Worm (Caenorhabditis elegans) whole organism, L1 larva: ENCODE data around the gene R08C7.1.

Experiments used
- C04F5.9 ChIP-seq: sonication (generic microtip); optimal IDR thresholded peaks from 2 replicates; lab custom pipeline; 2016; ENCODE audit warnings: missing genetic modification characterization, missing compliant biosample characterization
- C34B4.2 ChIP-seq: sonication (generic microtip); optimal IDR thresholded peaks from 2 replicates; lab custom pipeline; 2017; ENCODE audit warnings: mild to moderate bottlenecking, missing genetic modification characterization, missing compliant biosample characterization
- Y116A8C.19 ChIP-seq: sonication (generic microtip); optimal IDR thresholded peaks from 2 replicates; lab custom pipeline; 2016; ENCODE audit warnings: missing compliant biosample characterization, missing genetic modification characterization, borderline replicate concordance
- alr-1 ChIP-seq: fragments of 200-800 bp; sonication (Bioruptor generic); optimal IDR thresholded peaks from 2 replicates; lab custom pipeline; 2018; ENCODE audit warnings: borderline replicate concordance, mild to moderate bottlenecking, missing genetic modification characterization, missing compliant biosample characterization
- ceh-8 ChIP-seq: fragments of 200-800 bp; sonication (Bioruptor generic); optimal IDR thresholded peaks from 2 replicates; lab custom pipeline; 2018; ENCODE audit warnings: mild to moderate bottlenecking, missing genetic modification characterization, moderate library complexity, missing compliant biosample characterization
- ceh-82 ChIP-seq, 3 experiments: fragments of 150-350 bp in 1 of 3; sonication (generic microtip) in 2 of 3; optimal IDR thresholded peaks; 2 replicates each; lab custom pipeline; 2014 to 2017; ENCODE audit warnings: missing biosample characterization in 3 of 3, missing genetic modification characterization in 3 of 3
- ceh-90 ChIP-seq: sonication (generic microtip); optimal IDR thresholded peaks from 2 replicates; lab custom pipeline; 2016; ENCODE audit warnings: missing genetic modification characterization, missing compliant biosample characterization
- efl-1 ChIP-seq, 4 experiments: fragments of 150-350 bp; optimal IDR thresholded peaks in 3 of 4; peaks in 1 of 4; 1 replicate in 1 of 4; 2 replicates in 3 of 4; lab custom pipeline; 2014; ENCODE audit warnings: missing biosample characterization in 2 of 4, missing genetic modification characterization in 2 of 4, missing genetic modification reagents in 2 of 4
- egl-27 ChIP-seq, 2 experiments: fragments of 150-350 bp in 1 of 2; sonication (generic microtip); optimal IDR thresholded peaks; 3 replicates each; lab custom pipeline; 2017 to 2018; ENCODE audit warnings: missing biosample characterization in 2 of 2, missing genetic modification characterization in 2 of 2, missing genetic modification reagents in 2 of 2
- elt-2 ChIP-seq: sonication (generic microtip); optimal IDR thresholded peaks from 2 replicates; lab custom pipeline; 2016; ENCODE audit warnings: missing genetic modification characterization, mild to moderate bottlenecking, inconsistent platforms, missing compliant biosample characterization, missing genetic modification reagents
- elt-3 ChIP-seq, 6 experiments: fragments of 150-350 bp in 1 of 6; sonication (generic microtip); optimal IDR thresholded peaks; 2 replicates each; lab custom pipeline; 2017 to 2018; ENCODE audit warnings: missing biosample characterization in 6 of 6, missing genetic modification characterization in 6 of 6, inconsistent platforms in 1 of 6
- fkh-10 ChIP-seq: sonication (generic microtip); optimal IDR thresholded peaks from 2 replicates; lab custom pipeline; 2017; ENCODE audit warnings: missing biosample characterization, missing genetic modification reagents, missing genetic modification characterization
- fkh-4 ChIP-seq: sonication (generic microtip); optimal IDR thresholded peaks from 2 replicates; lab custom pipeline; 2016; ENCODE audit warnings: missing compliant biosample characterization, missing genetic modification characterization, borderline replicate concordance
- fkh-8 ChIP-seq: sonication (generic microtip); optimal IDR thresholded peaks from 2 replicates; lab custom pipeline; 2016; ENCODE audit warnings: mild to moderate bottlenecking, missing genetic modification characterization, missing compliant biosample characterization
- grh-1 ChIP-seq: fragments of 200-800 bp; sonication (Bioruptor generic); IDR thresholded peaks from 2 replicates; pipeline ENCODE4 v1.3.6; 2022; ENCODE audit warnings: missing genetic modification reagents, missing genetic modification characterization, missing compliant biosample characterization
- hlh-17 ChIP-seq: fragments of 200-800 bp; sonication (Bioruptor generic); optimal IDR thresholded peaks from 2 replicates; lab custom pipeline; 2018; ENCODE audit warnings: missing genetic modification characterization, mild to moderate bottlenecking, missing compliant biosample characterization, moderate library complexity, borderline replicate concordance
- irx-1 ChIP-seq: sonication (generic microtip); optimal IDR thresholded peaks from 2 replicates; lab custom pipeline; 2016; ENCODE audit warnings: missing genetic modification characterization, missing compliant biosample characterization
- isw-1 ChIP-seq: fragments of 200-800 bp; sonication (Bioruptor generic); IDR thresholded peaks from 2 replicates; pipeline ENCODE4 v1.3.6; 2022; ENCODE audit warnings: missing genetic modification characterization, missing compliant biosample characterization
- jun-1 ChIP-seq: fragments of 150-350 bp; optimal IDR thresholded peaks from 2 replicates; lab custom pipeline; 2014; ENCODE audit warnings: missing biosample characterization, missing genetic modification reagents, missing genetic modification characterization
- lin-13 ChIP-seq: fragments of 150-350 bp; optimal IDR thresholded peaks from 2 replicates; lab custom pipeline; 2014; ENCODE audit warnings: missing biosample characterization, missing genetic modification reagents, missing genetic modification characterization
- lin-14 ChIP-seq: fragments of 200-800 bp; sonication (Bioruptor generic); optimal IDR thresholded peaks from 2 replicates; lab custom pipeline; 2018; ENCODE audit warnings: mild to moderate bottlenecking, missing genetic modification characterization, moderate library complexity, missing compliant biosample characterization
- lin-15B ChIP-seq: fragments of 150-350 bp; sonication (generic microtip); optimal IDR thresholded peaks from 3 replicates; lab custom pipeline; 2014; ENCODE audit warnings: missing biosample characterization, missing genetic modification characterization
- lsy-2 ChIP-seq, 2 experiments: fragments of 150-350 bp; optimal IDR thresholded peaks; 2 replicates each; lab custom pipeline; 2014; ENCODE audit warnings: missing biosample characterization in 2 of 2, missing genetic modification characterization in 2 of 2
- mab-9 ChIP-seq: fragments of 200-800 bp; sonication (Bioruptor generic); IDR thresholded peaks from 2 replicates; pipeline ENCODE4 v1.3.6; 2022; ENCODE audit warnings: missing genetic modification reagents, missing genetic modification characterization, missing compliant biosample characterization
- mdl-1 ChIP-seq, 2 experiments: fragments of 150-350 bp; optimal IDR thresholded peaks; 2 replicates each; lab custom pipeline; 2014 to 2017; ENCODE audit warnings: missing biosample characterization in 2 of 2, missing genetic modification characterization in 2 of 2, inconsistent platforms in 1 of 2
- mef-2 ChIP-seq: fragments of 150-350 bp; optimal IDR thresholded peaks from 2 replicates; lab custom pipeline; 2014; ENCODE audit warnings: missing biosample characterization, missing genetic modification characterization
- nhr-12 ChIP-seq: sonication (generic microtip); optimal IDR thresholded peaks from 2 replicates; lab custom pipeline; 2017; ENCODE audit warnings: missing biosample characterization, missing genetic modification characterization
- nhr-19 ChIP-seq: fragments of 200-800 bp; sonication (Bioruptor generic); conservative IDR thresholded peaks from 2 replicates; pipeline ENCODE4 v1.3.6; 2022; ENCODE audit warnings: missing genetic modification characterization, missing compliant biosample characterization
- nhr-28 ChIP-seq: fragments of 150-350 bp; optimal IDR thresholded peaks from 2 replicates; lab custom pipeline; 2014; ENCODE audit warnings: missing biosample characterization, missing genetic modification characterization
- nhr-71 ChIP-seq: sonication (generic microtip); optimal IDR thresholded peaks from 2 replicates; lab custom pipeline; 2016; ENCODE audit warnings: mild to moderate bottlenecking, missing genetic modification characterization, moderate library complexity, missing compliant biosample characterization
- nhr-76 ChIP-seq: sonication (generic microtip); optimal IDR thresholded peaks from 2 replicates; lab custom pipeline; 2017; ENCODE audit warnings: missing biosample characterization, missing genetic modification characterization
- nhr-84 ChIP-seq: sonication (generic microtip); optimal IDR thresholded peaks from 2 replicates; lab custom pipeline; 2017; ENCODE audit warnings: missing biosample characterization, missing genetic modification characterization
- pag-3 ChIP-seq: sonication (generic microtip); optimal IDR thresholded peaks from 2 replicates; lab custom pipeline; 2017; ENCODE audit warnings: missing genetic modification characterization, mild to moderate bottlenecking, missing compliant biosample characterization, antibody characterized with exemption, borderline replicate concordance; ENCODE audit not compliant: insufficient read depth
- pqm-1 ChIP-seq: sonication (generic microtip); optimal IDR thresholded peaks from 3 replicates; lab custom pipeline; 2017; ENCODE audit warnings: missing biosample characterization, missing genetic modification characterization
- rnt-1 ChIP-seq: sonication (generic microtip); optimal IDR thresholded peaks from 2 replicates; lab custom pipeline; 2016; ENCODE audit warnings: mild to moderate bottlenecking, missing genetic modification characterization, moderate library complexity, missing compliant biosample characterization
- skn-1 ChIP-seq: fragments of 150-350 bp; optimal IDR thresholded peaks from 2 replicates; lab custom pipeline; 2014; ENCODE audit warnings: missing biosample characterization, missing genetic modification characterization
- snpc-4 ChIP-seq: fragments of 150-350 bp; optimal IDR thresholded peaks from 2 replicates; lab custom pipeline; 2014; ENCODE audit warnings: missing biosample characterization, missing genetic modification characterization
- snu-23 ChIP-seq: sonication (generic microtip); optimal IDR thresholded peaks from 2 replicates; lab custom pipeline; 2016; ENCODE audit warnings: missing genetic modification characterization, missing compliant biosample characterization
- sox-4 ChIP-seq: sonication (generic microtip); optimal IDR thresholded peaks from 2 replicates; lab custom pipeline; 2016; ENCODE audit warnings: missing genetic modification characterization, missing compliant biosample characterization
- sup-37 ChIP-seq: fragments of 200-800 bp; sonication (Bioruptor generic); optimal IDR thresholded peaks from 2 replicates; lab custom pipeline; 2018; ENCODE audit warnings: mild to moderate bottlenecking, missing genetic modification characterization, missing compliant biosample characterization
- swsn-7 ChIP-seq: sonication (generic microtip); optimal IDR thresholded peaks from 2 replicates; lab custom pipeline; 2016; ENCODE audit warnings: missing genetic modification characterization, missing compliant biosample characterization
- unc-98 ChIP-seq: fragments of 200-800 bp; sonication (Bioruptor generic); IDR thresholded peaks from 2 replicates; pipeline ENCODE4 v1.3.6; 2022; ENCODE audit warnings: missing genetic modification characterization, missing compliant biosample characterization
- vab-15 ChIP-seq: sonication (generic microtip); optimal IDR thresholded peaks from 2 replicates; lab custom pipeline; 2017; ENCODE audit warnings: missing genotype, mild to moderate bottlenecking, missing genetic modification characterization, missing compliant biosample characterization
- xbp-1 ChIP-seq: sonication (generic microtip); optimal IDR thresholded peaks from 2 replicates; lab custom pipeline; 2016; ENCODE audit warnings: missing genetic modification characterization, missing compliant biosample characterization
- zag-1 ChIP-seq: fragments of 150-350 bp; optimal IDR thresholded peaks from 2 replicates; lab custom pipeline; 2014; ENCODE audit warnings: missing biosample characterization, missing genetic modification characterization
- zip-4 ChIP-seq: fragments of 200-800 bp; sonication (Bioruptor generic); optimal IDR thresholded peaks from 2 replicates; lab custom pipeline; 2018; ENCODE audit warnings: mild to moderate bottlenecking, missing genetic modification characterization, moderate library complexity, missing compliant biosample characterization

Gene R08C7.1

DNA sequence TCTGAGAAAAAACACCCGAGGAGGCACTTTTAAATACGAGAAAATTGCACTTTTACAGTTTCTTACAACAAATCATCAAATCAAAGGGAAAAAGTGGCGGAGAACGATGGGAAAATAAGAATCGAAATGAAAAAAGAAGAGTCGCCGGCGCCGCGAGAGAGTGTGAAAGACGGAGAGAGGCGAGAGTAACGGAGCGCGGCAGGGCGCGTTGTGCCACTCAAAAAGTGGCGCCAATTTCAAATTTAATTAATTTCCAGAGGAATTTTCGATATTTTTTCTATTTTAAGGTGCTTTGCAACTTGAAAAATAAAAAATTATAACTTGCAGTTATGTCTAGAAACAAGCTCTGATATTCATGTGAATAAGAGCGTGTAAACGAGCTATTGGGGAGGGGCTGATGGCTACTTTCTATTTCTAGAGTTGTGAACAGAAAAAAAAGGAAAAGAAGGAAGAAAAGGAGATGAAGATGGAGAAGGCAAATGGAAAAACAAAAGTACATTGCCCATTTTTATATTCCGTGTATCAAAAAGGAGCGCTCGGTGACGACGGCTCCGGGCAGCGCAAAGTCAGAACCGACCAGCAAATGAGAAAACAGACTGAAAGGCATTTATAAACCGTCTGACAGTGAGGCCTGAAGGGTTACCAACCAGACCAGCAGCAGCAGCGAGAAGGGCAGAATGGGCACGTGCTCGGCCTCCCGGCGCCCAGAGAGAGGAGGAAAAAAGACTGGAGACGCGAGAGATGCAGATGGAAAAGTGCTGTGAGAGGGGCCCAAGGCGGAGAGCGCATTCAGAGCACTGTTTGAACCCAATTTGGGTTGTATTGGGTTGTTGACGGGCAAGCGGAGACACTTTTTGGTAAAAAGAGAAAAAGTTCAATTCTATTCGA is 19.5 kb downstream of the R08C7.1 start (continued):
- TF ChIP-seq Y116A8C.19, result no peak
- peak; percentile 17 to 35 for TF ChIP-seq lsy-2 (tag; optimal IDR thresholded peaks at IDR 0.05; lab: Kevin White, UChicago)
- peak; percentile 19 for TF ChIP-seq swsn-7
- peak in 1 of 2 experiments; percentile 86 for TF ChIP-seq mdl-1 (tag; optimal IDR thresholded peaks at IDR 0.05; lab: Kevin White, UChicago)
- TF ChIP-seq vab-15, result peak; percentile 41
- peak; percentile 50 for TF ChIP-seq rnt-1
- TF ChIP-seq egl-27 (tag; optimal IDR thresholded peaks at IDR 0.05; lab: Kevin White, UChicago), result no peak
- TF ChIP-seq efl-1 (optimal IDR thresholded peaks at IDR 0.05; lab: Kevin White, UChicago), result peak; percentile 57 to 77
- TF ChIP-seq efl-1 (GFP tag; optimal IDR thresholded peaks at IDR 0.05 in 1 of 2; lab: Kevin White, UChicago), result peak; percentile 78 to 97
- 0 out of 2 replicates have a peak, but pooled peaks have one; percentile 33 for TF ChIP-seq mab-9
- peak; percentile 21 for TF ChIP-seq zip-4 (GFP tag; lab: Kevin White, UChicago)
- TF ChIP-seq ceh-90 (tag; lab: Kevin White, UChicago), result no peak
- peak; percentile 55 for TF ChIP-seq lin-14 (GFP tag; lab: Kevin White, UChicago)
- TF ChIP-seq elt-2 (tag; lab: Kevin White, UChicago), result no peak
- TF ChIP-seq snu-23 (GFP tag; lab: Kevin White, UChicago), result peak; percentile 37
- peak in 2 of 3 experiments; percentile 14 to 23 for TF ChIP-seq ceh-82 (tag; optimal IDR thresholded peaks at IDR 0.05; lab: Kevin White, UChicago)
- peak; percentile 47 for TF ChIP-seq nhr-71

DNA sequence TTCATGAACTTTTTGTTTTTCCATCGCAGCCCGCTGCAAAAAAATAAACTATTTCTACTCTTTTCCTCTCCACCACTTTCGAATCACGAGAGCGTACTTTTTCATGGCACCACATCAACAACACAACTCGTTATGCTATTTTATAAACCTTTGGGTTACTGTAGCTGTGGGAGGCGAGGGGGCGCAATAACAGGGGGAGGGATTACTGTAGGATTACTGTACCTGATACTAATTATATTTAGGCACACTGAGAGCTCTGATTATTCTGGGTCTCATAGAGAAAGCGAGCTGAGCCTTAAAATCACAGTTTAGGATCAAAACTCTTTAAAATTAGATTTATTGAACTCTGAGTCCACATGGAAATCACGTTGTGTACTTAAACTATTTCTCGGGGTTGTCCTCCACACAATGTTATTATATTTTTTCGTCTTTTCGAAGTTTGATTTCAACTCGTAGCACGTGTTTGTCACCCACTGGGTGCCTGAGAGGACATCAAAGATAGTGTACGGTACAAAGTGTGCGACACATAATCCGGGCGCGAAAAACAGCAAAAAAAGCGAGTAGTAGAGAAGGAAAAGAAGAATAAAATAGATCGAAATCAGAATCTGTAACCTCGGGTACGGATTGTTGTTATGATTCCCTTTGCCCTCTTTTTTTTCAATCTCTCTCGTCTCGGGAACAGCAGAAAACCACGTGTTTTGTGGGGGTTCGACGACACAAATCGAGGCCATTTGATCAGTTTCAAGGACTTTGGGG is 20.9 kb downstream of the R08C7.1 start:
- TF ChIP-seq unc-98 (GFP tag; lab: Robert Waterston, UW) (no peak), pqm-1 (no peak), egl-27 (tag; optimal IDR thresholded peaks at IDR 0.05; lab: Kevin White, UChicago) (no peak), skn-1 (tag; lab: Kevin White, UChicago) (no peak), zag-1 (tag; lab: Kevin White, UChicago) (no peak), isw-1 (GFP tag; lab: Robert Waterston, UW) (no peak), nhr-28 (tag; lab: Kevin White, UChicago) (no peak), lin-13 (GFP tag; lab: Kevin White, UChicago) (peak; percentile 6), snpc-4 (tag; lab: Kevin White, UChicago) (no peak), nhr-12 (tag; lab: Kevin White, UChicago) (no peak), nhr-84 (tag; lab: Kevin White, UChicago) (no peak), nhr-76 (tag; lab: Kevin White, UChicago) (no peak), irx-1 (tag; lab: Kevin White, UChicago) (no peak), jun-1 (tag; lab: Kevin White, UChicago) (no peak), mdl-1 (tag; optimal IDR thresholded peaks at IDR 0.05; lab: Kevin White, UChicago) (peak in 1 of 2 experiments; percentile 89), elt-3 (tag; optimal IDR thresholded peaks at IDR 0.05; lab: Kevin White, UChicago) (peak in 3 of 6 experiments; percentile 17 to 82 (median 33)), pag-3 (tag; lab: Kevin White, UChicago) (peak; percentile 42), elt-2 (tag; lab: Kevin White, UChicago) (peak; percentile 44), grh-1 (GFP tag; lab: Robert Waterston, UW) (0 out of 2 replicates have a peak, but pooled peaks have one; percentile 29), hlh-17 (GFP tag; lab: Kevin White, UChicago) (no peak), fkh-8 (tag; lab: Kevin White, UChicago) (no peak), alr-1 (tag; lab: Kevin White, UChicago) (no peak), ceh-8 (GFP tag; lab: Kevin White, UChicago) (no peak), fkh-4 (tag; lab: Kevin White, UChicago) (no peak), ceh-90 (tag; lab: Kevin White, UChicago) (no peak), sup-37 (GFP tag; lab: Kevin White, UChicago) (no peak), lin-15B (tag; lab: Kevin White, UChicago) (no peak), sox-4 (tag; lab: Kevin White, UChicago) (no peak), fkh-10 (GFP tag; lab: Kevin White, UChicago) (no peak), xbp-1 (tag; lab: Kevin White, UChicago) (peak; percentile 19), nhr-19 (GFP tag; lab: Robert Waterston, UW) (peak; percentile 50), C34B4.2 (tag; lab: Kevin White, UChicago) (no peak), mab-9 (no peak), C04F5.9 (peak; percentile 6), mef-2 (tag; lab: Kevin White, UChicago) (no peak)
